Fruit fly (Drosophila melanogaster) whole organism, embryonic: ENCODE measurements around the gene CG43137.

ENCODE experiments used
- Ada2b ChIP-seq: fragments of 200-800 bp; sonication (Bioruptor generic); IDR thresholded peaks from 2 replicates; pipeline ENCODE4 v1.3.6; 2022; ENCODE audit warnings: missing biosample characterization, missing genetic modification characterization
- Antp ChIP-seq: fragments of 200-800 bp; sonication (Bioruptor generic); optimal IDR thresholded peaks from 3 replicates; lab custom pipeline; 2016; ENCODE audit warnings: missing biosample characterization, missing genetic modification characterization
- CG10267 ChIP-seq: fragments of 200-800 bp; sonication (Bioruptor generic); optimal IDR thresholded peaks from 2 replicates; lab custom pipeline; 2018; ENCODE audit warnings: missing biosample characterization, mild to moderate bottlenecking, missing genetic modification characterization, moderate library complexity
- CG11247 ChIP-seq: fragments of 200-800 bp; sonication (Bioruptor generic); IDR thresholded peaks from 2 replicates; pipeline ENCODE4 v1.3.6; 2022; ENCODE audit warnings: missing biosample characterization, missing genetic modification characterization
- CG11456 ChIP-seq: fragments of 200-800 bp; sonication (Bioruptor generic); IDR thresholded peaks from 3 replicates; pipeline ENCODE4 v1.3.6; 2022; ENCODE audit warnings: missing biosample characterization, missing genetic modification characterization
- CG14014 ChIP-seq: fragments of 200-800 bp; sonication (Bioruptor generic); IDR thresholded peaks from 2 replicates; pipeline ENCODE4 v1.3.6; 2022; ENCODE audit warnings: missing biosample characterization, missing genetic modification characterization
- CG14050 ChIP-seq: fragments of 200-800 bp; sonication (Bioruptor generic); IDR thresholded peaks from 3 replicates; pipeline ENCODE4 v1.3.6; 2022; ENCODE audit warnings: missing biosample characterization, missing genetic modification characterization
- CG14710 ChIP-seq: fragments of 200-800 bp; sonication (Bioruptor generic); optimal IDR thresholded peaks from 3 replicates; lab custom pipeline; 2019; ENCODE audit warnings: missing biosample characterization, mild to moderate bottlenecking, missing genetic modification characterization, moderate library complexity
- CG1603 ChIP-seq: fragments of 200-800 bp; sonication (Bioruptor generic); optimal IDR thresholded peaks from 2 replicates; lab custom pipeline; 2019; ENCODE audit warnings: missing biosample characterization, mild to moderate bottlenecking, missing genetic modification characterization, moderate library complexity
- CG31388 ChIP-seq: fragments of 200-800 bp; sonication (Bioruptor generic); optimal IDR thresholded peaks from 2 replicates; lab custom pipeline; 2016; ENCODE audit warnings: missing biosample characterization, missing genetic modification characterization
- CG31441 ChIP-seq: fragments of 200-800 bp; sonication (Bioruptor generic); IDR thresholded peaks from 2 replicates; pipeline ENCODE4 v1.3.6; 2022; ENCODE audit warnings: missing biosample characterization, missing genetic modification characterization
- CG3726 ChIP-seq: fragments of 200-800 bp; sonication (Bioruptor generic); IDR thresholded peaks from 3 replicates; pipeline ENCODE4, ENCODE4 v1.3.6; 2022; ENCODE audit warnings: missing biosample characterization, missing genetic modification characterization
- CG5245 ChIP-seq: fragments of 200-800 bp; sonication (Bioruptor generic); optimal IDR thresholded peaks from 3 replicates; lab custom pipeline; 2016; ENCODE audit warnings: missing biosample characterization, missing genetic modification characterization
- CG7556 ChIP-seq: fragments of 200-800 bp; sonication (Bioruptor generic); optimal IDR thresholded peaks from 2 replicates; lab custom pipeline; 2017; ENCODE audit warnings: missing biosample characterization, mild to moderate bottlenecking, missing genetic modification characterization
- CG7839 ChIP-seq: fragments of 200-800 bp; sonication (Bioruptor generic); optimal IDR thresholded peaks from 3 replicates; lab custom pipeline; 2018; ENCODE audit warnings: missing biosample characterization, mild to moderate bottlenecking, missing genetic modification characterization, moderate library complexity
- CG9215 ChIP-seq: fragments of 200-800 bp; sonication (Bioruptor generic); IDR thresholded peaks from 2 replicates; pipeline ENCODE4 v1.3.6; 2022; ENCODE audit warnings: missing biosample characterization, missing genetic modification characterization
- Fer1 ChIP-seq: fragments of 200-800 bp; sonication (Bioruptor generic); optimal IDR thresholded peaks from 2 replicates; lab custom pipeline; 2017; ENCODE audit warnings: missing biosample characterization, mild to moderate bottlenecking, missing genetic modification characterization
- H2.0 ChIP-seq: fragments of 200-800 bp; sonication (Bioruptor generic); IDR thresholded peaks from 2 replicates; pipeline ENCODE4 v1.3.6; 2022; ENCODE audit warnings: missing biosample characterization, missing genetic modification characterization
- Hand ChIP-seq: fragments of 200-800 bp; sonication (Bioruptor generic); optimal IDR thresholded peaks from 2 replicates; lab custom pipeline; 2017; ENCODE audit warnings: mild to moderate bottlenecking, missing biosample characterization, missing genetic modification reagents, missing genetic modification characterization
- Hr51 ChIP-seq, 2 experiments: fragments of 200-800 bp; sonication (Bioruptor generic); optimal IDR thresholded peaks; 2 replicates in 1 of 2; 3 replicates in 1 of 2; lab custom pipeline; 2016 to 2018; ENCODE audit warnings: missing biosample characterization in 2 of 2, missing genetic modification characterization in 2 of 2, mild to moderate bottlenecking in 1 of 2, moderate library complexity in 1 of 2
- Lhr ChIP-seq: fragments of 200-800 bp; sonication (Bioruptor generic); optimal IDR thresholded peaks from 3 replicates; lab custom pipeline; 2017; ENCODE audit warnings: mild to moderate bottlenecking, missing biosample characterization, missing genetic modification reagents, missing genetic modification characterization
- Mrtf ChIP-seq: fragments of 200-800 bp; sonication (Bioruptor generic); IDR thresholded peaks from 3 replicates; pipeline ENCODE4 v1.3.6; 2022; ENCODE audit warnings: missing biosample characterization, missing genetic modification characterization
- NC2β ChIP-seq: fragments of 200-800 bp; sonication (Bioruptor generic); optimal IDR thresholded peaks from 2 replicates; lab custom pipeline; 2016; ENCODE audit warnings: missing biosample characterization, missing genetic modification characterization
- Opbp ChIP-seq: fragments of 200-800 bp; sonication (Bioruptor generic); IDR thresholded peaks from 3 replicates; pipeline ENCODE4 v1.3.6; 2022; ENCODE audit warnings: missing biosample characterization, missing genetic modification characterization; ENCODE audit not compliant: partially characterized antibody
- PHDP ChIP-seq: fragments of 200-800 bp; sonication (Bioruptor generic); optimal IDR thresholded peaks from 3 replicates; lab custom pipeline; 2018; ENCODE audit warnings: missing biosample characterization, mild to moderate bottlenecking, missing genetic modification characterization, moderate library complexity
- Rfx ChIP-seq: fragments of 200-800 bp; sonication (Bioruptor generic); IDR thresholded peaks from 2 replicates; pipeline ENCODE4 v1.3.6; 2022; ENCODE audit warnings: missing biosample characterization, missing genetic modification characterization
- Xbp1 ChIP-seq: fragments of 200-800 bp; sonication (Bioruptor generic); optimal IDR thresholded peaks from 3 replicates; lab custom pipeline; 2016; ENCODE audit warnings: missing biosample characterization, mild to moderate bottlenecking, missing genetic modification characterization
- abd-A ChIP-seq: fragments of 200-800 bp; sonication (Bioruptor generic); optimal IDR thresholded peaks from 3 replicates; lab custom pipeline; 2019; ENCODE audit warnings: missing biosample characterization, mild to moderate bottlenecking, missing genetic modification characterization, moderate library complexity
- bigmax ChIP-seq: fragments of 200-800 bp; sonication (Bioruptor generic); optimal IDR thresholded peaks from 2 replicates; lab custom pipeline; 2018; ENCODE audit warnings: missing biosample characterization, mild to moderate bottlenecking, missing genetic modification characterization
- emc ChIP-seq: fragments of 200-800 bp; sonication (Bioruptor generic); optimal IDR thresholded peaks from 2 replicates; lab custom pipeline; 2016; ENCODE audit warnings: missing biosample characterization, missing genetic modification characterization
- eve ChIP-seq, 2 experiments: fragments of >200 bp; optimal IDR thresholded peaks; 2 replicates each; lab custom pipeline; 2017; ENCODE audit warnings: missing biosample characterization in 2 of 2, missing genetic modification characterization in 2 of 2
- gce ChIP-seq: fragments of 200-800 bp; sonication (Bioruptor generic); IDR thresholded peaks from 3 replicates; pipeline ENCODE4 v1.3.6; 2022; ENCODE audit warnings: missing biosample characterization, missing genetic modification characterization
- gfzf ChIP-seq: fragments of 200-800 bp; sonication (Bioruptor generic); optimal IDR thresholded peaks from 2 replicates; lab custom pipeline; 2016; ENCODE audit warnings: missing biosample characterization, mild to moderate bottlenecking, missing genetic modification characterization, moderate library complexity
- grau ChIP-seq: fragments of 200-800 bp; optimal IDR thresholded peaks from 3 replicates; lab custom pipeline; 2019; ENCODE audit warnings: missing biosample characterization, mild to moderate bottlenecking, missing genetic modification characterization, moderate library complexity
- h ChIP-seq: fragments of >200 bp; optimal IDR thresholded peaks from 2 replicates; lab custom pipeline; 2017
- ind ChIP-seq: fragments of 200-800 bp; sonication (Bioruptor generic); optimal IDR thresholded peaks from 3 replicates; lab custom pipeline; 2016; ENCODE audit warnings: missing biosample characterization, missing genetic modification characterization
- lab ChIP-seq: fragments of 200-800 bp; sonication (Bioruptor generic); optimal IDR thresholded peaks from 3 replicates; lab custom pipeline; 2017; ENCODE audit warnings: missing biosample characterization, missing genetic modification characterization, mild to moderate bottlenecking, moderate library complexity, missing genetic modification reagents
- lola ChIP-seq, 3 experiments: fragments of >200 bp in 2 of 3; fragments of 200-800 bp in 1 of 3; sonication (Bioruptor generic) in 1 of 3; optimal IDR thresholded peaks; 2 replicates each; lab custom pipeline; 2017 to 2019; ENCODE audit warnings: missing biosample characterization in 3 of 3, missing genetic modification characterization in 3 of 3, mild to moderate bottlenecking in 1 of 3, moderate library complexity in 1 of 3
- pita ChIP-seq: fragments of 200-800 bp; sonication (Bioruptor generic); optimal IDR thresholded peaks from 2 replicates; lab custom pipeline; 2017; ENCODE audit warnings: missing biosample characterization, mild to moderate bottlenecking, missing genetic modification characterization
- row ChIP-seq: fragments of 200-800 bp; sonication (Bioruptor generic); IDR thresholded peaks from 3 replicates; pipeline ENCODE4 v1.3.6; 2022; ENCODE audit warnings: missing biosample characterization, missing genetic modification characterization
- run ChIP-seq: fragments of 200-800 bp; sonication (Bioruptor generic); optimal IDR thresholded peaks from 3 replicates; lab custom pipeline; 2018; ENCODE audit warnings: missing biosample characterization, mild to moderate bottlenecking, missing genetic modification characterization
- scrt ChIP-seq: fragments of 200-800 bp; sonication (Bioruptor generic); optimal IDR thresholded peaks from 2 replicates; lab custom pipeline; 2018; ENCODE audit warnings: missing biosample characterization, mild to moderate bottlenecking, missing genetic modification characterization, moderate library complexity
- sens ChIP-seq: fragments of 200-800 bp; sonication (Bioruptor generic); peaks from one replicate; lab custom pipeline; 2016; ENCODE audit warnings: missing biosample characterization, missing genetic modification characterization
- slou ChIP-seq: fragments of 200-800 bp; sonication (Bioruptor generic); optimal IDR thresholded peaks from 3 replicates; lab custom pipeline; 2016; ENCODE audit warnings: missing biosample characterization, missing genetic modification characterization
- slp2 ChIP-seq: fragments of 200-800 bp; sonication (Bioruptor generic); optimal IDR thresholded peaks from 2 replicates; lab custom pipeline; 2016; ENCODE audit warnings: missing biosample characterization, missing genetic modification characterization
- tgo ChIP-seq: fragments of 200-800 bp; sonication (Bioruptor generic); IDR thresholded peaks from 3 replicates; pipeline ENCODE4 v1.3.6; 2022; ENCODE audit warnings: missing biosample characterization, missing genetic modification characterization
- vnd ChIP-seq: fragments of 200-800 bp; sonication (Bioruptor generic); IDR thresholded peaks from 3 replicates; pipeline ENCODE4 v1.3.6; 2022; ENCODE audit warnings: missing biosample characterization, missing genetic modification characterization; ENCODE audit not compliant: partially characterized antibody
- zf30C ChIP-seq: fragments of 200-800 bp; sonication (Bioruptor generic); optimal IDR thresholded peaks from 3 replicates; lab custom pipeline; 2018; ENCODE audit warnings: missing biosample characterization, mild to moderate bottlenecking, missing genetic modification characterization
- zfh1 ChIP-seq: fragments of 200-800 bp; sonication (Bioruptor generic); IDR thresholded peaks from 3 replicates; pipeline ENCODE4 v1.3.6; 2022; ENCODE audit warnings: missing biosample characterization, missing genetic modification characterization

The CG43137 gene

dm6 chrX:5868795-5869194 lies 3.8 kb upstream of the CG43137 start, which contains the start of gene CG15764:
Gene CG15764, plus strand, starts transcription at chrX:5869095.
- no peak for TF ChIP-seq h (lab: Kevin White, UChicago)
- no peak for TF ChIP-seq lola (GFP tag; optimal IDR thresholded peaks at IDR 0.05; lab: Kevin White, UChicago)
- TF ChIP-seq CG11247 (GFP tag; lab: Robert Waterston, UW): no peak
- no peak for TF ChIP-seq gce (GFP tag; lab: Robert Waterston, UW)
- no peak for TF ChIP-seq CG14710 (tag; lab: Kevin White, UChicago)
- no peak for TF ChIP-seq CG10267 (tag; lab: Kevin White, UChicago)
- no peak for TF ChIP-seq CG31441 (GFP tag; lab: Robert Waterston, UW)
- TF ChIP-seq CG3726 (GFP tag; lab: Robert Waterston, UW): no peak
- no peak for TF ChIP-seq run (tag; lab: Kevin White, UChicago)
- TF ChIP-seq abd-A (tag; lab: Kevin White, UChicago): no peak
- no peak for TF ChIP-seq CG31388 (GFP tag; lab: Kevin White, UChicago)
- no peak for TF ChIP-seq CG9215 (GFP tag; lab: Robert Waterston, UW)

- TF ChIP-seq Rfx (GFP tag; lab: Robert Waterston, UW) (peak; percentile 40; the same call in 1 of the 2 replicates), slou (GFP tag; lab: Kevin White, UChicago) (peak; percentile 14), CG7839 (tag; lab: Kevin White, UChicago) (peak; percentile 15), Fer1 (peak; percentile 35), H2.0 (no peak), CG14014 (GFP tag; lab: Robert Waterston, UW) (peak; percentile 32; the same call in 1 of the 2 replicates), Lhr (GFP tag; lab: Kevin White, UChicago) (no peak), zfh1 (GFP tag; lab: Robert Waterston, UW) (peak; percentile 23; the same call in 1 of the 3 replicates), grau (tag; lab: Kevin White, UChicago) (peak; percentile 66), slp2 (no peak), pita (GFP tag; lab: Kevin White, UChicago) (no peak), Mrtf (GFP tag; lab: Robert Waterston, UW) (no peak), row (GFP tag; lab: Robert Waterston, UW) (peak; percentile 40; the same call in 1 of the 3 replicates), Opbp (no peak), lab (peak; percentile 58), Antp (GFP tag; lab: Kevin White, UChicago) (peak; percentile 46), CG11456 (GFP tag; lab: Robert Waterston, UW) (0 out of 3 replicates have a peak, but pooled peaks have one; percentile 16), Hand (no peak), vnd (GFP tag; lab: Robert Waterston, UW) (no peak), tgo (GFP tag; lab: Robert Waterston, UW) (no peak), NC2β (GFP tag; lab: Kevin White, UChicago) (no peak), CG1603 (tag; lab: Kevin White, UChicago) (peak; percentile 29), Xbp1 (GFP tag; lab: Kevin White, UChicago) (peak; percentile 12), eve (GFP tag; optimal IDR thresholded peaks at IDR 0.05; lab: Kevin White, UChicago) (peak in 1 of 2 experiments; percentile 36), PHDP (tag; lab: Kevin White, UChicago) (peak; percentile 2), Ada2b (GFP tag; lab: Robert Waterston, UW) (0 out of 2 replicates have a peak, but pooled peaks have one; percentile 9), sens (peak; percentile 42), Hr51 (GFP tag; optimal IDR thresholded peaks at IDR 0.05; lab: Kevin White, UChicago) (peak in 1 of 2 experiments; percentile 14), CG7556 (GFP tag; lab: Kevin White, UChicago) (no peak), CG14050 (GFP tag; lab: Robert Waterston, UW) (no peak), CG31441 (GFP tag; lab: Robert Waterston, UW) (no peak; the same call in 1 of the 2 replicates), emc (GFP tag; lab: Kevin White, UChicago) (no peak), gfzf (GFP tag; lab: Kevin White, UChicago) (no peak), bigmax (GFP tag; lab: Kevin White, UChicago) (no peak), zf30C (GFP tag; lab: Kevin White, UChicago) (no peak), ind (GFP tag; lab: Kevin White, UChicago) (peak; percentile 26), CG5245 (GFP tag; lab: Kevin White, UChicago) (no peak), scrt (GFP tag; lab: Kevin White, UChicago) (peak; percentile 5)
These were observed 1.1 kb upstream of the CG43137 start for dm6 chrX:5866095-5866494.
